Fruit fly (Drosophila melanogaster): Measurements from ENCODE around the gene Pc.

DNA sequence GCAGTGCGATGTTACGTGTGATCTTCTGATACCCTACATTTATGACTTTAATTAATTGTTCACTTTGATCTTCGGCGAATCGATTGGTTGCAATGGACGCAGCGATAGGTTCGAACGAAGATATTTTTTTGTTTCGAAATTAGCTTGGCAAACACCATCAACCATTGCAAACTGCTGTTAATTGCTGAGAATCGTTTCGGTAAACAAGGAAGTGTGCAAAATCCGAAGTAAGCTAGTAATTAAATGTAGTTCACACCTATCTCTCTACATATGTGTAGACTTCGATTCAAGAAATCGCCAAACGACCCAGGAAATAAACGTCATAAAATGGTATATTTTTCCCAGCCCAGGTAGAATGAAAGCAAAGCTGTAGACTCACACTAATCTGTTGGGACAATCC, 19.4 kb downstream of the Pc start, which contains the start of gene CG43702:
- no peak for TF ChIP-seq CG7045 (GFP tag; optimal IDR thresholded peaks at IDR 0.05)
- TF ChIP-seq cnc (optimal IDR thresholded peaks at IDR 0.05) = no peak
- TF ChIP-seq CG11617 (GFP tag; optimal IDR thresholded peaks at IDR 0.05) = no peak
- no peak for TF ChIP-seq CG12768 (GFP tag; optimal IDR thresholded peaks at IDR 0.05)
